Worm (Caenorhabditis elegans) whole organism, L4/young adult: ENCODE data around the gene ser-6.
A peak's percentile ranks its signal among the peaks of the same experiment; 100 is the strongest.

Source experiments
- W03F9.2 ChIP-seq: fragments of 150-350 bp; optimal IDR thresholded peaks from 2 replicates; lab custom pipeline; 2014; ENCODE audit warnings: missing biosample characterization, missing genetic modification characterization
- dao-5 ChIP-seq: sonication (generic microtip); optimal IDR thresholded peaks from 2 replicates; lab custom pipeline; 2016; ENCODE audit warnings: missing genotype, missing genetic modification characterization, moderate library complexity, missing compliant biosample characterization
- him-1 ChIP-seq: sonication (generic microtip); optimal IDR thresholded peaks from 2 replicates; lab custom pipeline; 2016; ENCODE audit warnings: missing genotype, missing genetic modification reagents, missing genetic modification characterization, missing compliant biosample characterization

The ser-6 gene

ce11 chrIV:2986720-2987119, 26.8 kb downstream of the ser-6 start:
- TF ChIP-seq him-1 = no peak

- TF ChIP-seq W03F9.2 (tag; lab: Kevin White, UChicago) (no peak), him-1 (peak; percentile 1)
Observed at ce11 chrIV:2990519-2990918, 30.6 kb downstream of the ser-6 start.

- TF ChIP-seq W03F9.2 (tag; lab: Kevin White, UChicago) (no peak), him-1 (peak; percentile 79)
Observed at ce11 chrIV:2993278-2993899, 33.5 kb downstream of the ser-6 start.

ce11 chrIV:2994883-2995282, 35.0 kb downstream of the ser-6 start:
- TF ChIP-seq him-1 (no peak), dao-5 (tag; lab: Kevin White, UChicago) (no peak), W03F9.2 (tag; lab: Kevin White, UChicago) (no peak)

- TF ChIP-seq W03F9.2 (tag; lab: Kevin White, UChicago) = no peak
- no peak for TF ChIP-seq dao-5 (tag; lab: Kevin White, UChicago)
- no peak for TF ChIP-seq him-1
Observed at ce11 chrIV:2995372-2995771, 35.5 kb downstream of the ser-6 start, which contains the start of gene Y54G2A.26. Gene Y54G2A.26 (minus strand): TSS chrIV:2995472.

- TF ChIP-seq him-1 (no peak), dao-5 (tag; lab: Kevin White, UChicago) (no peak), W03F9.2 (tag; lab: Kevin White, UChicago) (no peak)
Observed at ce11 chrIV:2997302-2997701, 37.4 kb downstream of the ser-6 start.

DNA sequence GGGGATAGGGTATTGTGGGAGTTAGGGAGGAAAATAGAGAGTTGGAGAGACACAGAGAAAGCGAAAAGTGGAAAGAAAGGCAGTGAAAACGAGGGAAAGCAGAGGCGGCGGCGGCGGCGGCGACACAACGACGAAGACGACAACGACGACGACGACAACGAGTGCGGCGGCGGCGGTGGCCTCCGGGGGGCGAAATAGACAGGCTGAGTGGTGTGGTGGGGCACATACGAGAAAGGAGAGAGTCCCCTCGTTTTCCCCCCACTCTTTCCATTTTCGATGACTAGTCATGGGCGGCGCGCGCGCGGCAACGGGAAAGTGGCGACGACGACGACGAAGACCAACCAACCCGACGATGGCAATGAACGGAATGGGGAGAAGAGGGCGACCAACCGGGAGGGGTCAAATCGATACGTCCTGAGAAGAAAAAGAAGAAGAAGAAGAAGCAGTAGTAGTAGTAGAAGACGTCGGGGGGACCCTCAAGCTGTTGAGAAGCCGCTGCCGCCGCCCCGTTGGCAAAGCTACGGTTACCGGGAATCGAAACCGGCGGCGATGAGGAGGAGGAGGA, 38.8 kb downstream of the ser-6 start:
- peak; percentile 77 for TF ChIP-seq him-1
- no peak for TF ChIP-seq W03F9.2 (tag; lab: Kevin White, UChicago)
- TF ChIP-seq dao-5 (tag; lab: Kevin White, UChicago) = no peak

DNA sequence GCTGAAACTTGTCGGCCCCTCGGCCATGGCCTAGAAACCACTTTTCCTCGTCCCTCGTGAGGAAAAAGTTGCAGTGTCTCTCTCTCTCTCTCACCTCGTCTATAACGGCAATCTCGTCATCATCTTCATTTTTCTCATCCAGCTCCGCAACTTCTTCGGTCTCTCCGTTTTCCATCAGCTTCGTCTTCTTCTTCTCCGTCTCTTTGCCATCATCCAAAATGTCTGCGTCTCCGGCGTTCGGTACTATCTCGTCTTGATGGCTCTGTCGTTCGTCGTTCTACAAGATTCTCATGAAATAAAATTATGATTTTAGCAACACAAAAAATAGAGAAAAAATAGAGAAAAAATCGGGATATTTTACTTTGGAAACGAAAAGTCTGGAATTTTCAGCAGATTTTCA, 41.6 kb downstream of the ser-6 start:
- TF ChIP-seq dao-5 (tag; lab: Kevin White, UChicago) (no peak), W03F9.2 (tag; lab: Kevin White, UChicago) (no peak), him-1 (no peak)

DNA sequence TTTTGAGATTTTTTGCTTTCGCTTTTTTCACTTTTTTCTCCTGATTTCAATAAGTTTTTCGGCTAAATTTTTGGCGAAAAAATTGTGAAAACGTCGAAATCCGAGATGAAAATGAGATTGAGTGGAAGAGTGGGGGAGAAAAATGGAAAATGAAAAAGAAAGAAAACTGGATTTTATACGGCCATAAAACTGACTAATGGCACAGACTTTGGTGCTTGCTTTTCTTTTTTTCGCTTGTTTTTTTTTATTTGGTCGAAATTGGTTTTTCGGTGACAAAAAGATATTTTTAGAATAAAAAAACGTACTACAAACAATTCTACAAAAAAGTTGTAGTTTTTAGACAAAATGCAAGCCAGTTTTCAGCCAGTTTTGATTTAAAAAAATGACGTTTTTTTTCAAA, 42.9 kb downstream of the ser-6 start:
- TF ChIP-seq him-1 (no peak), W03F9.2 (tag; lab: Kevin White, UChicago) (no peak), dao-5 (tag; lab: Kevin White, UChicago) (no peak)

DNA sequence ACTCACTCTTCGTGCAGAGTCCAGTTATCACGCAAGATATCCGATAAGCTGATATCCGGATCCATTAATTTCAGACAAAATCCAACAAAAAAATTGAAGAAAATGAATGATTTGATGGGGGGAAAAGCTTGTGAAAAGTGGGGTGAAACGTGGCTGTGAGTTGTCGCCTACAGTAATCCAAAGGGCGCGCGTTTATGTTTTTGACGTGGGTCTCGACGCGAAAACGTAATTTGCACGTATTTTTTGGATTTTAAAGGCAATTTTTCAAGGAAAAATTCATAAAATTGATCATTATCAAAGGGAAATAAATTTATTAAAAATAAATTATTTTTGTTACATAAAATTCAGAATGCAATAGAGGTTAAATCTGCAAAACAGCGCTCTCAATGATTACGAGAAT, 48.9 kb downstream of the ser-6 start, which contains the start of gene Y54G2A.73:
Gene Y54G2A.73 (minus strand): TSS at position 65 of the 400 bp plus-strand sequence.
- TF ChIP-seq W03F9.2 (tag; lab: Kevin White, UChicago) = no peak
- TF ChIP-seq dao-5 (tag; lab: Kevin White, UChicago) = no peak
- TF ChIP-seq him-1 = no peak

- TF ChIP-seq dao-5 (tag; lab: Kevin White, UChicago) (no peak), W03F9.2 (tag; lab: Kevin White, UChicago) (no peak), him-1 (no peak)
Observed at ce11 chrIV:3011647-3012046, 51.7 kb downstream of the ser-6 start.

ce11 chrIV:3012374-3013142, 52.7 kb downstream of the ser-6 start, which contains the start of the genes Y54G2A.28 and vrp-1:
Gene Y54G2A.28 (minus strand): TSS chrIV:3012421.
Gene vrp-1 (plus strand): TSS chrIV:3012587.
- TF ChIP-seq W03F9.2 (tag; lab: Kevin White, UChicago) (no peak), him-1 (no peak), dao-5 (tag; lab: Kevin White, UChicago) (no peak)
